Fruit fly (Drosophila melanogaster): ENCODE measurements around the gene amd.

amd gene

DNA sequence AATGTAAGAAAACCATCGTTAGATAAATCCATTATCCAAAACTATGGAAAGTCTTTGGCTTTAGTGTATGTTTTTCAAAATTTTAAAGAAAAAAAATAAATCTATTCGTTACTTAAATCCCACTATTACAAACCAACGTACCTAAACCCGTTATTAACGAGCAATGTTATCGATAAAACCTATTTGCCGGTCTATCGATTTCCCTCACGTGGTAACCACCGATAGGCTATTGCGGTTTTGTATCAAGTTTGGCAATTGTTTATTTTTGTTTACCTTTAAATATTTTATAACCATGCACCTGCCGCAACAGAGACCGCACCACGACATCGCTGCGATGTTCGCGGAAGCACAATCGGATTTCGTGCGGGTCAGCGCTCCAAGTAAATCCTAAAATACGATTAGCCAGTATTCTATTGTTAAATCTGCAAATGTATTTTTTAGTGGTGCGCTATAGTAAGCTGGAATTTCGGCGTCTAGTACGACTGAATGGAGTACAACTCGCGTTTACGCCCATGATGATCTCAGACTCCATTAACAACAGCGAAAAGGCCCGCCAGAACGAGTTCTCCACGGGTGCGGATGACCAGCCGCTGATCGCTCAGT is 46.8 kb upstream of the amd start, which contains the start of gene Dus4 (continued):
- TF ChIP-seq mld (GFP tag; IDR thresholded peaks at IDR 0.05; ENCODE audit: partially characterized antibody) (peak; percentile 95), Dek (tag; optimal IDR thresholded peaks at IDR 0.05) (no peak), toy (GFP tag; IDR thresholded peaks at IDR 0.05) (no peak), Deaf1 (tag; optimal IDR thresholded peaks at IDR 0.05) (no peak), CG13894 (tag; optimal IDR thresholded peaks at IDR 0.05) (no peak), CG13287 (GFP tag; IDR thresholded peaks at IDR 0.05; ENCODE audit: partially characterized antibody) (peak; percentile 88), zfh1 (GFP tag; IDR thresholded peaks at IDR 0.05) (no peak), Tbp (GFP tag; optimal IDR thresholded peaks at IDR 0.05) (no peak), lilli (GFP tag; optimal IDR thresholded peaks at IDR 0.05) (no peak), Bdp1 (GFP tag; optimal IDR thresholded peaks at IDR 0.05) (no peak), hb (GFP tag; IDR thresholded peaks at IDR 0.05; ENCODE audit: partially characterized antibody) (peak; percentile 93), p53 (GFP tag; optimal IDR thresholded peaks at IDR 0.05) (no peak), bbx (GFP tag; IDR thresholded peaks at IDR 0.05; ENCODE audit: partially characterized antibody) (peak; percentile 95), CG6683 (GFP tag; optimal IDR thresholded peaks at IDR 0.05) (no peak), Asciz (GFP tag; optimal IDR thresholded peaks at IDR 0.05) (no peak), Myb (GFP tag; optimal IDR thresholded peaks at IDR 0.05) (peak; percentile 79), BEAF-32 (GFP tag; optimal IDR thresholded peaks at IDR 0.05) (peak; percentile 64), Hr39 (optimal IDR thresholded peaks at IDR 0.05) (no peak), Adf1 (GFP tag; IDR thresholded peaks at IDR 0.05) (no peak), Bgb (GFP tag; IDR thresholded peaks at IDR 0.05; ENCODE audit: partially characterized antibody) (peak; percentile 87), CG6765 (GFP tag; optimal IDR thresholded peaks at IDR 0.05) (no peak), CG15696 (tag; optimal IDR thresholded peaks at IDR 0.05) (no peak), CG12769 (tag; optimal IDR thresholded peaks at IDR 0.05) (no peak), YL-1 (GFP tag; optimal IDR thresholded peaks at IDR 0.05) (no peak), CG12942 (GFP tag; optimal IDR thresholded peaks at IDR 0.05) (no peak), Opbp (GFP tag; IDR thresholded peaks at IDR 0.05; ENCODE audit: partially characterized antibody) (peak; percentile 93; the same call in 2 of the 3 replicates), pb (GFP tag; optimal IDR thresholded peaks at IDR 0.05) (no peak), CG7987 (GFP tag; optimal IDR thresholded peaks at IDR 0.05) (no peak), Hr3 (GFP tag; optimal IDR thresholded peaks at IDR 0.05) (no peak), CG7963 (GFP tag; IDR thresholded peaks at IDR 0.05; ENCODE audit: partially characterized antibody) (peak; percentile 94), dm (GFP tag; optimal IDR thresholded peaks at IDR 0.05) (peak; percentile 44), Mes4 (GFP tag; optimal IDR thresholded peaks at IDR 0.05) (no peak), sug (tag; optimal IDR thresholded peaks at IDR 0.05) (no peak), shn (GFP tag; optimal IDR thresholded peaks at IDR 0.05) (no peak), CG5180 (GFP tag; optimal IDR thresholded peaks at IDR 0.05) (no peak), CG13775 (GFP tag; optimal IDR thresholded peaks at IDR 0.05) (no peak), gce (GFP tag; IDR thresholded peaks at IDR 0.05) (no peak), Sin3A (optimal IDR thresholded peaks at IDR 0.05) (no peak), hkb (optimal IDR thresholded peaks at IDR 0.05) (no peak), hkb (GFP tag; IDR thresholded peaks at IDR 0.05) (no peak), dysf (GFP tag; IDR thresholded peaks at IDR 0.05) (no peak), tna (GFP tag; IDR thresholded peaks at IDR 0.05; ENCODE audit: partially characterized antibody) (peak; percentile 97), bab2 (GFP tag; optimal IDR thresholded peaks at IDR 0.05) (no peak), CG4360 (GFP tag; IDR thresholded peaks at IDR 0.05) (no peak), h (optimal IDR thresholded peaks at IDR 0.05) (no peak), CG12744 (GFP tag; optimal IDR thresholded peaks at IDR 0.05) (no peak), CG11085 (GFP tag; IDR thresholded peaks at IDR 0.05) (no peak), Chrac-16 (GFP tag; optimal IDR thresholded peaks at IDR 0.05) (no peak), CG7556 (GFP tag; optimal IDR thresholded peaks at IDR 0.05) (no peak), Dbx (GFP tag; IDR thresholded peaks at IDR 0.05) (no peak), CG12104 (GFP tag; optimal IDR thresholded peaks at IDR 0.05) (no peak), CG14965 (GFP tag; optimal IDR thresholded peaks at IDR 0.05; ENCODE audit: borderline replicate concordance) (no peak)
